Worm (Caenorhabditis elegans): ENCODE measurements around the gene col-93.
"Not testable (repeated sequence)": the region's sequence is repeated elsewhere in the genome, so short reads cannot be mapped to it uniquely, and the experiment has no call there.

DNA sequence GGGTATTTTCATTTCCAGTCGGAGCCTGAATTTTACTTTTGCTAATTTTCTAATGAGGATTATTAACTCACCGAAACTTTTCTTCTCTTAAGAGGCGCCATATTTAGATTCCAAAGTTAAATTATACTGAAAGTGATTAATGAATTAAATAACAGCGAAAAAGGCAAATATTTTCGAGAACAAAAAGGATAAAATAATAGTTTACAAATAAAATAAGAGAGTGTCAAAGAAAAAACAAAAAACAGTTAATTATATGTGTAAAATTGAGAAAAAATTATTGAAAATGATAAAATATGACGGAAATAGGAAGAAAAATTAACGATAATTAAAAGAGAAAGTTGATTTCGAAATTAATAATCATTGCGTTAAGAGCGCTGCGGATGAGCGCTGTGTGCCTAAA, 43.9 kb upstream of the col-93 start, which contains the start of gene Y48A6B.8:
- TF ChIP-seq unc-39 (tag; optimal IDR thresholded peaks at IDR 0.05); nhr-237 (tag; optimal IDR thresholded peaks at IDR 0.05); unc-62 (GFP tag; optimal IDR thresholded peaks at IDR 0.05); elt-3 (tag; optimal IDR thresholded peaks at IDR 0.05); lsy-2 (tag; optimal IDR thresholded peaks at IDR 0.05); nhr-12 (tag; optimal IDR thresholded peaks at IDR 0.05); ztf-11 (tag; optimal IDR thresholded peaks at IDR 0.05); pha-4 (tag; optimal IDR thresholded peaks at IDR 0.05); sptf-1 (tag; optimal IDR thresholded peaks at IDR 0.05); mab-5 (tag; optimal IDR thresholded peaks at IDR 0.05); nhr-28 (tag; optimal IDR thresholded peaks at IDR 0.05): not testable (repeated sequence)

All from whole organism, mixed stage, embryonic.